Fruit fly (Drosophila melanogaster) whole organism, embryonic: ENCODE measurements around the gene SclB.

Source experiments
- Asciz ChIP-seq: fragments of 200-800 bp; sonication (Bioruptor generic); optimal IDR thresholded peaks from 2 replicates; lab custom pipeline; 2017; ENCODE audit warnings: missing biosample characterization, mild to moderate bottlenecking, missing genetic modification characterization, missing genetic modification reagents
- CG10431 ChIP-seq: fragments of 200-800 bp; sonication (Bioruptor generic); optimal IDR thresholded peaks from 3 replicates; lab custom pipeline; 2018; ENCODE audit warnings: missing biosample characterization, mild to moderate bottlenecking, missing genetic modification characterization
- CG10565 ChIP-seq: fragments of 200-800 bp; sonication (Bioruptor generic); optimal IDR thresholded peaks from 3 replicates; lab custom pipeline; 2016; ENCODE audit warnings: missing biosample characterization, mild to moderate bottlenecking, missing genetic modification characterization
- CG11085 ChIP-seq: fragments of 200-800 bp; sonication (Bioruptor generic); IDR thresholded peaks from 2 replicates; pipeline ENCODE4 v1.3.6; 2022; ENCODE audit warnings: missing biosample characterization, missing genetic modification characterization
- CG11456 ChIP-seq: fragments of 200-800 bp; sonication (Bioruptor generic); IDR thresholded peaks from 3 replicates; pipeline ENCODE4 v1.3.6; 2022; ENCODE audit warnings: missing biosample characterization, missing genetic modification characterization
- CG11723 ChIP-seq: fragments of 200-800 bp; sonication (Bioruptor generic); optimal IDR thresholded peaks from 2 replicates; lab custom pipeline; 2017; ENCODE audit warnings: missing biosample characterization, mild to moderate bottlenecking, missing genetic modification characterization
- CG15601 ChIP-seq: fragments of 200-800 bp; sonication (Bioruptor generic); optimal IDR thresholded peaks from 3 replicates; lab custom pipeline; 2019; ENCODE audit warnings: missing biosample characterization, mild to moderate bottlenecking, missing genetic modification characterization, moderate library complexity
- CG2199 ChIP-seq: fragments of 200-800 bp; sonication (Bioruptor generic); IDR thresholded peaks from 3 replicates; pipeline ENCODE4 v1.3.6; 2022; ENCODE audit warnings: missing biosample characterization, missing genetic modification characterization
- CG3407 ChIP-seq: fragments of 200-800 bp; sonication (Bioruptor generic); optimal IDR thresholded peaks from 2 replicates; lab custom pipeline; 2018; ENCODE audit warnings: missing biosample characterization, mild to moderate bottlenecking, missing genetic modification characterization
- CG43689 ChIP-seq: fragments of 200-800 bp; sonication (Bioruptor generic); IDR thresholded peaks from 2 replicates; pipeline ENCODE4 v1.3.6; 2022; ENCODE audit warnings: missing biosample characterization, missing genetic modification characterization
- CG7556 ChIP-seq: fragments of 200-800 bp; sonication (Bioruptor generic); optimal IDR thresholded peaks from 2 replicates; lab custom pipeline; 2017; ENCODE audit warnings: missing biosample characterization, mild to moderate bottlenecking, missing genetic modification characterization
- CG7963 ChIP-seq: fragments of 200-800 bp; sonication (Bioruptor generic); IDR thresholded peaks from 3 replicates; pipeline ENCODE4 v1.3.6; 2022; ENCODE audit warnings: missing biosample characterization, missing genetic modification characterization; ENCODE audit not compliant: partially characterized antibody
- CG8290 ChIP-seq, 3 experiments: fragments of 200-800 bp; sonication (Bioruptor generic); optimal IDR thresholded peaks; 2 replicates each; lab custom pipeline; 2016 to 2019; ENCODE audit warnings: missing biosample characterization in 3 of 3, missing genetic modification characterization in 3 of 3, mild to moderate bottlenecking in 2 of 3, moderate library complexity in 1 of 3
- CG9215 ChIP-seq: fragments of 200-800 bp; sonication (Bioruptor generic); IDR thresholded peaks from 2 replicates; pipeline ENCODE4 v1.3.6; 2022; ENCODE audit warnings: missing biosample characterization, missing genetic modification characterization
- CG9817 ChIP-seq: fragments of 200-800 bp; sonication (Bioruptor generic); optimal IDR thresholded peaks from 2 replicates; lab custom pipeline; 2018; ENCODE audit warnings: missing biosample characterization, mild to moderate bottlenecking, missing genetic modification characterization, moderate library complexity
- Dbx ChIP-seq: fragments of 200-800 bp; sonication (Bioruptor generic); IDR thresholded peaks from 3 replicates; pipeline ENCODE4 v1.3.6; 2022; ENCODE audit warnings: missing biosample characterization, missing genetic modification characterization
- HmgZ ChIP-seq: fragments of 200-800 bp; sonication (Bioruptor generic); optimal IDR thresholded peaks from 2 replicates; lab custom pipeline; 2018; ENCODE audit warnings: missing biosample characterization, mild to moderate bottlenecking, missing genetic modification characterization
- Sox100B ChIP-seq: fragments of 200-800 bp; sonication (Bioruptor generic); optimal IDR thresholded peaks from 3 replicates; lab custom pipeline; 2018; ENCODE audit warnings: missing biosample characterization, mild to moderate bottlenecking, missing genetic modification characterization
- Stat92E ChIP-seq, 3 experiments: fragments of >200 bp in 2 of 3; fragments of 200-800 bp in 1 of 3; sonication (Bioruptor generic) in 1 of 3; optimal IDR thresholded peaks; 2 replicates each; lab custom pipeline; 2017 to 2019; ENCODE audit warnings: missing biosample characterization in 3 of 3, missing genetic modification characterization in 3 of 3, mild to moderate bottlenecking in 1 of 3, moderate library complexity in 1 of 3
- ap ChIP-seq: fragments of 200-800 bp; sonication (Bioruptor generic); IDR thresholded peaks from 2 replicates; pipeline ENCODE4 v1.3.6; 2022; ENCODE audit warnings: missing biosample characterization, missing genetic modification characterization
- ato ChIP-seq: fragments of 200-800 bp; sonication (Bioruptor generic); IDR thresholded peaks from 2 replicates; pipeline ENCODE4 v1.3.6; 2022; ENCODE audit warnings: missing biosample characterization, missing genetic modification characterization; ENCODE audit not compliant: partially characterized antibody
- btn ChIP-seq: fragments of 200-800 bp; sonication (Bioruptor generic); optimal IDR thresholded peaks from 2 replicates; lab custom pipeline; 2016; ENCODE audit warnings: missing biosample characterization, missing genetic modification characterization
- cas ChIP-seq: fragments of 200-800 bp; sonication (Bioruptor generic); IDR thresholded peaks from 2 replicates; pipeline ENCODE4 v1.3.6; 2022; ENCODE audit warnings: missing biosample characterization, missing genetic modification characterization
- chinmo ChIP-seq: fragments of 200-800 bp; sonication (Bioruptor generic); IDR thresholded peaks from 4 replicates; pipeline ENCODE4 v1.3.6; 2022; ENCODE audit warnings: missing biosample characterization, missing genetic modification characterization; ENCODE audit not compliant: partially characterized antibody
- chn ChIP-seq: fragments of 200-800 bp; sonication (Bioruptor generic); optimal IDR thresholded peaks from 2 replicates; lab custom pipeline; 2016; ENCODE audit warnings: missing biosample characterization, missing genetic modification characterization
- crc ChIP-seq: fragments of 200-800 bp; sonication (Bioruptor generic); optimal IDR thresholded peaks from 2 replicates; lab custom pipeline; 2016; ENCODE audit warnings: missing biosample characterization, missing genetic modification characterization
- cwo ChIP-seq: fragments of 200-800 bp; sonication (Bioruptor generic); optimal IDR thresholded peaks from 3 replicates; lab custom pipeline; 2017; ENCODE audit warnings: missing biosample characterization, missing genetic modification characterization, mild to moderate bottlenecking, moderate library complexity, missing genetic modification reagents
- disco-r ChIP-seq: fragments of 200-800 bp; sonication (Bioruptor generic); optimal IDR thresholded peaks from 2 replicates; lab custom pipeline; 2016; ENCODE audit warnings: missing biosample characterization, missing genetic modification characterization
- eve ChIP-seq, 2 experiments: fragments of >200 bp; optimal IDR thresholded peaks; 2 replicates each; lab custom pipeline; 2017; ENCODE audit warnings: missing biosample characterization in 2 of 2, missing genetic modification characterization in 2 of 2
- exex ChIP-seq: fragments of 200-800 bp; sonication (Bioruptor generic); optimal IDR thresholded peaks from 4 replicates; lab custom pipeline; 2018; ENCODE audit warnings: missing biosample characterization, mild to moderate bottlenecking, missing genetic modification characterization, moderate library complexity
- eyg ChIP-seq: fragments of 200-800 bp; sonication (Bioruptor generic); optimal IDR thresholded peaks from 3 replicates; lab custom pipeline; 2016; ENCODE audit warnings: missing biosample characterization, missing genetic modification characterization
- gt ChIP-seq: fragments of 200-800 bp; sonication (Bioruptor generic); IDR thresholded peaks from 2 replicates; pipeline ENCODE4 v1.3.6; 2022; ENCODE audit warnings: missing biosample characterization, missing genetic modification characterization
- hbn ChIP-seq: fragments of 200-800 bp; sonication (Bioruptor generic); IDR thresholded peaks from 2 replicates; pipeline ENCODE4 v1.3.6; 2022; ENCODE audit warnings: missing biosample characterization, missing genetic modification characterization; ENCODE audit not compliant: partially characterized antibody
- ken ChIP-seq: fragments of 200-800 bp; sonication (Bioruptor generic); IDR thresholded peaks from 3 replicates; pipeline ENCODE4 v1.3.6; 2022; ENCODE audit warnings: missing biosample characterization, missing genetic modification characterization
- klu ChIP-seq: fragments of 200-800 bp; sonication (Bioruptor generic); IDR thresholded peaks from 2 replicates; pipeline ENCODE4 v1.3.6; 2022; ENCODE audit warnings: missing biosample characterization, missing genetic modification characterization
- lab ChIP-seq: fragments of 200-800 bp; sonication (Bioruptor generic); optimal IDR thresholded peaks from 3 replicates; lab custom pipeline; 2017; ENCODE audit warnings: missing biosample characterization, missing genetic modification characterization, mild to moderate bottlenecking, moderate library complexity, missing genetic modification reagents
- lilli ChIP-seq: fragments of 200-800 bp; sonication (Bioruptor generic); optimal IDR thresholded peaks from 3 replicates; lab custom pipeline; 2016; ENCODE audit warnings: missing biosample characterization, missing genetic modification characterization
- mirr ChIP-seq: fragments of 200-800 bp; sonication (Bioruptor generic); optimal IDR thresholded peaks from 3 replicates; lab custom pipeline; 2018; ENCODE audit warnings: missing biosample characterization, mild to moderate bottlenecking, missing genetic modification characterization
- ranshi ChIP-seq: fragments of 200-800 bp; sonication (Bioruptor generic); IDR thresholded peaks from 2 replicates; pipeline ENCODE4 v1.3.6; 2022; ENCODE audit warnings: missing biosample characterization, missing genetic modification characterization
- repo ChIP-seq: fragments of 200-800 bp; sonication (Bioruptor generic); optimal IDR thresholded peaks from 2 replicates; lab custom pipeline; 2016; ENCODE audit warnings: missing biosample characterization, missing genetic modification characterization
- sens-2 ChIP-seq: fragments of 200-800 bp; sonication (Bioruptor generic); IDR thresholded peaks from 2 replicates; pipeline ENCODE4 v1.3.6; 2022; ENCODE audit warnings: missing biosample characterization, missing genetic modification characterization
- sna ChIP-seq: fragments of 200-800 bp; sonication (Bioruptor generic); IDR thresholded peaks from 2 replicates; pipeline ENCODE4 v1.3.6; 2022; ENCODE audit warnings: missing biosample characterization, missing genetic modification characterization; ENCODE audit not compliant: partially characterized antibody
- sqz ChIP-seq: fragments of 200-800 bp; sonication (Bioruptor generic); optimal IDR thresholded peaks from 3 replicates; lab custom pipeline; 2018; ENCODE audit warnings: missing biosample characterization, mild to moderate bottlenecking, missing genetic modification characterization
- stwl ChIP-seq: fragments of 200-800 bp; sonication (Bioruptor generic); optimal IDR thresholded peaks from 3 replicates; lab custom pipeline; 2018; ENCODE audit warnings: missing biosample characterization, mild to moderate bottlenecking, missing genetic modification characterization, moderate library complexity
- sug ChIP-seq: fragments of 200-800 bp; optimal IDR thresholded peaks from 2 replicates; lab custom pipeline; 2019; ENCODE audit warnings: missing biosample characterization, mild to moderate bottlenecking, missing genetic modification characterization, moderate library complexity
- trh ChIP-seq: fragments of 200-800 bp; sonication (Bioruptor generic); optimal IDR thresholded peaks from 2 replicates; lab custom pipeline; 2016; ENCODE audit warnings: missing biosample characterization, missing genetic modification characterization
- zfh1 ChIP-seq: fragments of 200-800 bp; sonication (Bioruptor generic); IDR thresholded peaks from 3 replicates; pipeline ENCODE4 v1.3.6; 2022; ENCODE audit warnings: missing biosample characterization, missing genetic modification characterization

SclB gene

DNA sequence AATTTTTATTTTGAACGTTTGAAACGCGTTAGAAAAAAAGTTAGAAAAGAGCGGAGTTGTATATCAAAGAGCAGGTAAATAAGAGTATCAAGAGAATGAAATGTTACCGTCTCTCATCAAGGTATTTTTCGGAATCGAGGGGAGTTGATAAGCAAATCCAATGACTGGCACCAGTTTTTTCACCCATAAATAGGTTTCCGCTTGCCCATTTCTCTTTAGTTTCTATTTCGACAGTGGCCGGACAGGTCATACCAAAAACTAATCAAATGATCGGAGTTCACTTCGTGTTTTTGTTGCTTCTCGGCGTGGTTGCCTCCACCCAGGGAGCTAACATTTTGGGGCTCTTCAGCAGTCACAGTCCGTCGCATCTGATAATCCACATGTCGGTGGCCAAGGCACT is 43.8 kb upstream of the SclB start, which contains the start of gene Ugt37C2 (continued):
- TF ChIP-seq sug (tag; lab: Kevin White, UChicago) (peak; percentile 16), sens-2 (GFP tag; lab: Robert Waterston, UW) (no peak), disco-r (GFP tag; lab: Kevin White, UChicago) (no peak), CG11456 (GFP tag; lab: Robert Waterston, UW) (0 out of 3 replicates have a peak, but pooled peaks have one; percentile 20), ap (GFP tag; lab: Robert Waterston, UW) (no peak), zfh1 (GFP tag; lab: Robert Waterston, UW) (no peak), eyg (GFP tag; lab: Kevin White, UChicago) (no peak), CG11723 (GFP tag; lab: Kevin White, UChicago) (no peak), CG7556 (GFP tag; lab: Kevin White, UChicago) (no peak), ato (GFP tag; lab: Robert Waterston, UW) (no peak), lab (GFP tag; lab: Kevin White, UChicago) (peak; percentile 27), CG43689 (GFP tag; lab: Robert Waterston, UW) (no peak), CG10565 (GFP tag; lab: Kevin White, UChicago) (no peak), HmgZ (tag; lab: Kevin White, UChicago) (no peak), Dbx (0 out of 3 replicates have a peak, but pooled peaks have one; percentile 23), CG3407 (no peak), ranshi (GFP tag; lab: Robert Waterston, UW) (0 out of 2 replicates have a peak, but pooled peaks have one; percentile 14), klu (no peak), CG7963 (GFP tag; lab: Robert Waterston, UW) (0 out of 3 replicates have a peak, but pooled peaks have one; percentile 15), Stat92E (GFP tag; optimal IDR thresholded peaks at IDR 0.05; lab: Kevin White, UChicago) (no peak), CG15601 (tag; lab: Kevin White, UChicago) (no peak), lilli (GFP tag; lab: Kevin White, UChicago) (no peak), chn (GFP tag; lab: Kevin White, UChicago) (no peak), Sox100B (GFP tag; lab: Kevin White, UChicago) (no peak), gt (GFP tag; lab: Robert Waterston, UW) (no peak), CG9215 (GFP tag; lab: Robert Waterston, UW) (no peak), chinmo (0 out of 4 replicates have a peak, but pooled peaks have one; percentile 30), sna (GFP tag; lab: Robert Waterston, UW) (no peak), CG2199 (GFP tag; lab: Robert Waterston, UW) (no peak), hbn (GFP tag; lab: Robert Waterston, UW) (0 out of 2 replicates have a peak, but pooled peaks have one; percentile 28), trh (GFP tag; lab: Kevin White, UChicago) (no peak), cas (no peak), btn (GFP tag; lab: Kevin White, UChicago) (no peak), ken (GFP tag; lab: Robert Waterston, UW) (0 out of 3 replicates have a peak, but pooled peaks have one; percentile 3), exex (tag; lab: Kevin White, UChicago) (peak; percentile 11), CG8290 (GFP tag; optimal IDR thresholded peaks at IDR 0.05; lab: Kevin White, UChicago) (no peak), CG8290 (tag; optimal IDR thresholded peaks at IDR 0.05; lab: Kevin White, UChicago) (peak in 1 of 2 experiments; percentile 12), eve (GFP tag; optimal IDR thresholded peaks at IDR 0.05; lab: Kevin White, UChicago) (no peak), mirr (peak; percentile 18), CG11085 (GFP tag; lab: Robert Waterston, UW) (no peak), Asciz (GFP tag; lab: Kevin White, UChicago) (no peak), CG9817 (no peak), stwl (tag; lab: Kevin White, UChicago) (no peak), repo (no peak), sqz (no peak), crc (no peak), cwo (GFP tag; lab: Kevin White, UChicago) (no peak), CG10431 (GFP tag; lab: Kevin White, UChicago) (no peak)
